Fruit fly (Drosophila melanogaster): ENCODE measurements around the gene CG43798.

The CG43798 gene

DNA sequence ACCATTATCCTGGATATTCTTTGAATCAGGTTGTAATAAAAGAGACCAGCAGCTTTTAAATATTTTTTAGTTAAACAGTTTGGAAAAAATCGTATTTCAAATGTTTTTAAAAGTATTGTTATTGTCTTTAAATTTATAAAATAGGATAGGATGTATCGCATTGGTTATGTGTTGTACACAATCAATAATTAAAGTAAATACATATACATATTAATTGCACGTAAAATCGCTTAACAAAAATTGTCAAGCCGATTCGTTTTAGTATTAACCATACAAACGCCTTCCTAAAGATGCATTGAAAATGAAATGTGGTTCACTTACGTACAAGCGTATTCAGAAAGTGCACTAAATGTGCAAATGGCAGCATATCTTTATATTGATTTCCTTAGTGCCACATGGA lies at the start of gene CG43798:
TSS of gene CG43798 (plus strand) at position 301 of the 400 bp plus-strand sequence.
- TF ChIP-seq gl (tag; optimal IDR thresholded peaks at IDR 0.05) (no peak), CG32121 (GFP tag; IDR thresholded peaks at IDR 0.05) (no peak), D1 (tag; optimal IDR thresholded peaks at IDR 0.05) (no peak), CG17806 (tag; optimal IDR thresholded peaks at IDR 0.05) (no peak)

- TF ChIP-seq CG17806 (tag; optimal IDR thresholded peaks at IDR 0.05) (no peak), EcR (GFP tag; optimal IDR thresholded peaks at IDR 0.05) (no peak), D1 (tag; optimal IDR thresholded peaks at IDR 0.05) (no peak), fd96Ca (GFP tag; IDR thresholded peaks at IDR 0.05) (no peak), gl (tag; optimal IDR thresholded peaks at IDR 0.05) (no peak), CG9948 (tag; optimal IDR thresholded peaks at IDR 0.05) (no peak), CG12605 (GFP tag; IDR thresholded peaks at IDR 0.05) (no peak), CG14655 (GFP tag; optimal IDR thresholded peaks at IDR 0.05) (no peak)
Measured at dm6 chr2L:4597580-4597979, 49.3 kb upstream of the CG43798 start.

DNA sequence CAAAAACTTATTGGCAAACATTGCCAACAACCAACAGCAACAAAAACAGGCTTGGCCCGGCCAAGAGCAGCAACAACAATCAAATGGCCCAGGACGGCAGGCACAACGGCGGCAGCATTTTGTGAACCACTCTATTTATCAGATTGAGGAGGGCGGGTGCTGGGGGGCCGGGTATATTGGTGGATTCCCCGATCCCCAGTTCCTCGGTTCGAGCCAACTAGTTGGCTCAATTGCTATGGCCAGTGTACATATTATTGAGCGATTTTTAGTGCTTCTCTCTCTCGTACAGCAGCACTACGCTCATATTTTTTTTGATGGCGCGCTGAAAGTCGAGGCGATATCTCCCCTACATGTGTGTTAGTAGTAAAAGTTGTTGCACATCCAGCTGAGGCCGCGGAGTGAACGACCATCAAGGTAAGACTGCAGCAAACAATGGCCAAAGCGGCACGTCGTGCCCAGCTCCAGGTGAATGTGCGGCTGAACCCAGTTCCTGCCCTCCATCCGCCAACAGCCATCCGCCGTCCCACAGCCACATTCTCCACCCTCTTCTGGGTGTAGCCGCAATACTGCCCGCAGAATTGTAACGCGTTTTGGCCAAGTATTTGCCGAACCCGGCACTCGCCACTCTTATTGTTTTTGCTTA lies 46.9 kb upstream of the CG43798 start:
- TF ChIP-seq gl (tag; optimal IDR thresholded peaks at IDR 0.05) = no peak
- TF ChIP-seq CG34367 (tag; optimal IDR thresholded peaks at IDR 0.05) = no peak
- TF ChIP-seq Pif1B (GFP tag; optimal IDR thresholded peaks at IDR 0.05) = no peak
- peak; percentile 67 for TF ChIP-seq EcR (GFP tag; optimal IDR thresholded peaks at IDR 0.05)
- TF ChIP-seq CG10348 (GFP tag; IDR thresholded peaks at IDR 0.05) = no peak
- TF ChIP-seq CG9948 (tag; optimal IDR thresholded peaks at IDR 0.05) = no peak
- no peak for TF ChIP-seq rn (GFP tag; IDR thresholded peaks at IDR 0.05)
- no peak for TF ChIP-seq CG12605 (GFP tag; IDR thresholded peaks at IDR 0.05)
- no peak for TF ChIP-seq CG17806 (tag; optimal IDR thresholded peaks at IDR 0.05)
- no peak for TF ChIP-seq Pif1A (GFP tag; optimal IDR thresholded peaks at IDR 0.05)
- 0 out of 3 replicates have a peak, but pooled peaks have one; percentile 9 for TF ChIP-seq CG4496 (GFP tag; IDR thresholded peaks at IDR 0.05)
- TF ChIP-seq CG32121 (GFP tag; IDR thresholded peaks at IDR 0.05) = 0 out of 2 replicates have a peak, but pooled peaks have one; percentile 9
- no peak for TF ChIP-seq CG8301 (tag; optimal IDR thresholded peaks at IDR 0.05)
- TF ChIP-seq Ets98B (GFP tag; IDR thresholded peaks at IDR 0.05) = no peak
- no peak for TF ChIP-seq CG15710 (tag; optimal IDR thresholded peaks at IDR 0.05)
- no peak for TF ChIP-seq fd96Ca (GFP tag; IDR thresholded peaks at IDR 0.05)
- peak; percentile 20 for TF ChIP-seq CG13204 (GFP tag; optimal IDR thresholded peaks at IDR 0.05)
- no peak for TF ChIP-seq CG14655 (GFP tag; optimal IDR thresholded peaks at IDR 0.05)
- no peak for TF ChIP-seq D1 (tag; optimal IDR thresholded peaks at IDR 0.05)
- no peak for TF ChIP-seq Snoo (tag; optimal IDR thresholded peaks at IDR 0.05)
- TF ChIP-seq CG8159 (tag; optimal IDR thresholded peaks at IDR 0.05) = peak; percentile 14

DNA sequence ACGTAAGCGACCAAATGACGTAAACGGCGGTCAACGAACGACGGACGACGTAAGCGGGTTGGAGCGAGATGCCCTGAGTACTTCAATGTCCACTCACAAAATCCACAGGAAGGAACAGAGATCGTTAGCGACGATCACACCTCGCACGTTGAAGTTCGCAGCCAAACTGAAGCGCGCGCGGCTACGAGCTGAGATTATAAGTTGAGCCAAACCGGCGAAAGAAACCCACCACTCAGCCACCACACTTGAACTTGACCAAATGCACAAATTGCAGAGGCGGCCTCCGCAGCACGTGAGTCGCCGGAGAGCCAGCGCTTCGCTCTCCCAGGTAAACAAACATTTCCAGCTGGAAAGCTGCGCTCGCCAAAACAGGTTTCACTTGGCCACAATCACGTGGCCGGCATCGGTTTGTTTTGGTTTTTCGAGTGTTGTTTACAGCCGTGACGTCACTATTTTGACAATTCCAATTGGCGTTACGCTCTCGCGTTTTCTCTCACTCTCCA lies 32.7 kb upstream of the CG43798 start, which contains the start of gene dpy:
TSS of gene dpy (minus strand) at position 161 of the 503 bp plus-strand sequence.
- TF ChIP-seq CG10348 (GFP tag; IDR thresholded peaks at IDR 0.05) (no peak), CG4496 (GFP tag; IDR thresholded peaks at IDR 0.05) (peak; percentile 46; the same call in 1 of the 3 replicates), rn (GFP tag; IDR thresholded peaks at IDR 0.05) (no peak), CG32121 (GFP tag; IDR thresholded peaks at IDR 0.05) (0 out of 2 replicates have a peak, but pooled peaks have one; percentile 9), CG13204 (GFP tag; optimal IDR thresholded peaks at IDR 0.05) (peak; percentile 5), gl (tag; optimal IDR thresholded peaks at IDR 0.05) (no peak), EcR (GFP tag; optimal IDR thresholded peaks at IDR 0.05) (peak; percentile 81), Ets98B (GFP tag; IDR thresholded peaks at IDR 0.05) (no peak; the same call in 1 of the 2 replicates), CG34367 (tag; optimal IDR thresholded peaks at IDR 0.05) (no peak), D1 (tag; optimal IDR thresholded peaks at IDR 0.05) (no peak)

- peak; percentile 74 for TF ChIP-seq CG8301 (tag; optimal IDR thresholded peaks at IDR 0.05)
- TF ChIP-seq CG12605 (GFP tag; IDR thresholded peaks at IDR 0.05) = peak; percentile 42; the same call in 1 of the 2 replicates
- TF ChIP-seq CG8159 (tag; optimal IDR thresholded peaks at IDR 0.05) = peak; percentile 14
- no peak for TF ChIP-seq D1 (tag; optimal IDR thresholded peaks at IDR 0.05)
- TF ChIP-seq CG13204 (GFP tag; optimal IDR thresholded peaks at IDR 0.05) = no peak
- peak; percentile 64 for TF ChIP-seq CG14655 (GFP tag; optimal IDR thresholded peaks at IDR 0.05)
- no peak for TF ChIP-seq gl (tag; optimal IDR thresholded peaks at IDR 0.05)
- TF ChIP-seq Ets98B (GFP tag; IDR thresholded peaks at IDR 0.05) = peak; percentile 82
- peak; percentile 25 for TF ChIP-seq CG17806 (tag; optimal IDR thresholded peaks at IDR 0.05)
- TF ChIP-seq CG9948 (tag; optimal IDR thresholded peaks at IDR 0.05) = peak; percentile 6
- no peak for TF ChIP-seq rn (GFP tag; IDR thresholded peaks at IDR 0.05)
- no peak for TF ChIP-seq CG34367 (tag; optimal IDR thresholded peaks at IDR 0.05)
- TF ChIP-seq CG4496 (GFP tag; IDR thresholded peaks at IDR 0.05) = peak; percentile 84
- 0 out of 2 replicates have a peak, but pooled peaks have one; percentile 52 for TF ChIP-seq CG32121 (GFP tag; IDR thresholded peaks at IDR 0.05)
- TF ChIP-seq CG15710 (tag; optimal IDR thresholded peaks at IDR 0.05) = no peak
- peak; percentile 50 for TF ChIP-seq Pif1A (GFP tag; optimal IDR thresholded peaks at IDR 0.05)
- peak; percentile 14 for TF ChIP-seq Pif1B (GFP tag; optimal IDR thresholded peaks at IDR 0.05)
- TF ChIP-seq EcR (GFP tag; optimal IDR thresholded peaks at IDR 0.05) = no peak
- TF ChIP-seq Snoo (tag; optimal IDR thresholded peaks at IDR 0.05) = no peak
- no peak for TF ChIP-seq CG10348 (GFP tag; IDR thresholded peaks at IDR 0.05)
- TF ChIP-seq fd96Ca (GFP tag; IDR thresholded peaks at IDR 0.05) = peak; percentile 18; the same call in 1 of the 3 replicates
Measured at dm6 chr2L:4619172-4619571, 27.7 kb upstream of the CG43798 start.

DNA sequence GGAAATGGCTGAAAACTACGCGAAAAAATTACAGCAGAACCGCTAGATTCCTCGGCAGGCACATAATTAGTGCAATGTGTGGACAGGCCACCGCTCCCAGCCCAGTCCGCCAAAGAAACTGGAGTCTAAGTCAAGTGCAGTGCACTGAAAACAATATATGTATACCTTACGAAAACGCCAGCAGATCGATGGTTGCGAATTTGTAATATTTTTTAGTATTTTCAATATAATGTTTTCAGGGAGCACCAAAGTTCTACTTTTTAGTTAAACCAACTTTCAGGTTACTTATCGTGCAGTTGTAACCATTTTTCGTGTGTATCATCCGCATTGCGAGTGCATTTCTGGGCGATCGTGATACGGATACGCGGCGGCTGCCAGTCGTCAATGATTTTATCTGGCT lies 24.9 kb upstream of the CG43798 start:
- no peak for TF ChIP-seq CG4496 (GFP tag; IDR thresholded peaks at IDR 0.05)
- peak; percentile 70 for TF ChIP-seq fd96Ca (GFP tag; IDR thresholded peaks at IDR 0.05)
- no peak for TF ChIP-seq Snoo (tag; optimal IDR thresholded peaks at IDR 0.05)
- no peak for TF ChIP-seq CG9948 (tag; optimal IDR thresholded peaks at IDR 0.05)
- no peak for TF ChIP-seq Pif1B (GFP tag; optimal IDR thresholded peaks at IDR 0.05)
- no peak for TF ChIP-seq CG15710 (tag; optimal IDR thresholded peaks at IDR 0.05)
- peak; percentile 17; the same call in 1 of the 2 replicates for TF ChIP-seq Ets98B (GFP tag; IDR thresholded peaks at IDR 0.05)
- no peak for TF ChIP-seq CG8159 (tag; optimal IDR thresholded peaks at IDR 0.05)
- TF ChIP-seq CG14655 (GFP tag; optimal IDR thresholded peaks at IDR 0.05) = peak; percentile 80
- TF ChIP-seq D1 (tag; optimal IDR thresholded peaks at IDR 0.05) = no peak
- TF ChIP-seq CG13204 (GFP tag; optimal IDR thresholded peaks at IDR 0.05) = no peak
- peak; percentile 8 for TF ChIP-seq CG17806 (tag; optimal IDR thresholded peaks at IDR 0.05)
- TF ChIP-seq CG34367 (tag; optimal IDR thresholded peaks at IDR 0.05) = no peak
- no peak for TF ChIP-seq CG32121 (GFP tag; IDR thresholded peaks at IDR 0.05)
- TF ChIP-seq CG10348 (GFP tag; IDR thresholded peaks at IDR 0.05) = no peak
- TF ChIP-seq gl (tag; optimal IDR thresholded peaks at IDR 0.05) = no peak
- no peak for TF ChIP-seq CG12605 (GFP tag; IDR thresholded peaks at IDR 0.05)
- TF ChIP-seq CG8301 (tag; optimal IDR thresholded peaks at IDR 0.05) = peak; percentile 77
- no peak for TF ChIP-seq rn (GFP tag; IDR thresholded peaks at IDR 0.05)
- TF ChIP-seq Pif1A (GFP tag; optimal IDR thresholded peaks at IDR 0.05) = peak; percentile 26
- no peak for TF ChIP-seq EcR (GFP tag; optimal IDR thresholded peaks at IDR 0.05)
